Fruit fly (Drosophila melanogaster) whole organism, embryonic: Measurements from ENCODE around the gene Rab18.

Experiments used
- CG10209 ChIP-seq: fragments of 200-800 bp; sonication (Bioruptor generic); optimal IDR thresholded peaks from 3 replicates; lab custom pipeline; 2017; ENCODE audit warnings: missing biosample characterization, mild to moderate bottlenecking, missing genetic modification characterization, missing genetic modification reagents
- CG11398 ChIP-seq: fragments of 200-800 bp; sonication (Bioruptor generic); optimal IDR thresholded peaks from 2 replicates; lab custom pipeline; 2016; ENCODE audit warnings: missing biosample characterization, missing genetic modification characterization
- CG1233 ChIP-seq: fragments of 200-800 bp; sonication (Bioruptor generic); optimal IDR thresholded peaks from 4 replicates; lab custom pipeline; 2018; ENCODE audit warnings: missing biosample characterization, mild to moderate bottlenecking, missing genetic modification characterization
- CG12659 ChIP-seq: fragments of 200-800 bp; sonication (Bioruptor generic); optimal IDR thresholded peaks from 3 replicates; lab custom pipeline; 2017; ENCODE audit warnings: mild to moderate bottlenecking, missing biosample characterization, missing genetic modification reagents, missing genetic modification characterization
- CG13894 ChIP-seq: fragments of 200-800 bp; sonication (Bioruptor generic); optimal IDR thresholded peaks from 3 replicates; lab custom pipeline; 2018; ENCODE audit warnings: missing biosample characterization, mild to moderate bottlenecking, missing genetic modification characterization, moderate library complexity
- CG15601 ChIP-seq: fragments of 200-800 bp; sonication (Bioruptor generic); optimal IDR thresholded peaks from 3 replicates; lab custom pipeline; 2019; ENCODE audit warnings: missing biosample characterization, mild to moderate bottlenecking, missing genetic modification characterization, moderate library complexity
- CG1792 ChIP-seq: fragments of 200-800 bp; sonication (Bioruptor generic); optimal IDR thresholded peaks from 2 replicates; lab custom pipeline; 2016; ENCODE audit warnings: missing biosample characterization, missing genetic modification characterization
- CG2120 ChIP-seq: fragments of 200-800 bp; sonication (Bioruptor generic); optimal IDR thresholded peaks from 3 replicates; lab custom pipeline; 2016; ENCODE audit warnings: missing biosample characterization, missing genetic modification characterization
- CG30403 ChIP-seq: fragments of 200-800 bp; sonication (Bioruptor generic); optimal IDR thresholded peaks from 3 replicates; lab custom pipeline; 2016; ENCODE audit warnings: missing biosample characterization, missing genetic modification characterization
- CG34422 ChIP-seq: fragments of 200-800 bp; sonication (Bioruptor generic); IDR thresholded peaks from 3 replicates; pipeline ENCODE4 v1.3.6; 2022; ENCODE audit warnings: missing biosample characterization, missing genetic modification characterization
- CG5180 ChIP-seq: fragments of 200-800 bp; sonication (Bioruptor generic); optimal IDR thresholded peaks from 3 replicates; lab custom pipeline; 2017; ENCODE audit warnings: missing biosample characterization, missing genetic modification characterization, mild to moderate bottlenecking, moderate library complexity, missing genetic modification reagents
- CG6254 ChIP-seq: fragments of 200-800 bp; sonication (Bioruptor generic); optimal IDR thresholded peaks from 3 replicates; lab custom pipeline; 2017; ENCODE audit warnings: mild to moderate bottlenecking, missing biosample characterization, missing genetic modification reagents, missing genetic modification characterization
- CG6654 ChIP-seq: fragments of 200-800 bp; sonication (Bioruptor generic); optimal IDR thresholded peaks from 2 replicates; lab custom pipeline; 2017; ENCODE audit warnings: missing biosample characterization, mild to moderate bottlenecking, missing genetic modification characterization
- CG6854 ChIP-seq: fragments of 200-800 bp; sonication (Bioruptor generic); optimal IDR thresholded peaks from 3 replicates; lab custom pipeline; 2017; ENCODE audit warnings: missing biosample characterization, mild to moderate bottlenecking, missing genetic modification characterization
- CG7372 ChIP-seq: fragments of 200-800 bp; sonication (Bioruptor generic); IDR thresholded peaks from 2 replicates; pipeline ENCODE4 v1.3.6; 2022; ENCODE audit warnings: missing biosample characterization, missing genetic modification characterization
- CG9876 ChIP-seq: fragments of 200-800 bp; sonication (Bioruptor generic); optimal IDR thresholded peaks from 2 replicates; lab custom pipeline; 2016; ENCODE audit warnings: missing biosample characterization, missing genetic modification characterization
- CG9932 ChIP-seq: fragments of 200-800 bp; sonication (Bioruptor generic); IDR thresholded peaks from 2 replicates; pipeline ENCODE4 v1.3.6; 2022; ENCODE audit warnings: missing biosample characterization, missing genetic modification characterization
- Doc3 ChIP-seq: fragments of 200-800 bp; sonication (Bioruptor generic); IDR thresholded peaks from 3 replicates; pipeline ENCODE4 v1.3.6; 2022; ENCODE audit warnings: missing biosample characterization, missing genetic modification characterization; ENCODE audit not compliant: partially characterized antibody
- E2f1 ChIP-seq: fragments of 200-800 bp; sonication (Bioruptor generic); IDR thresholded peaks from 2 replicates; pipeline ENCODE4 v1.3.6; 2022; ENCODE audit warnings: missing biosample characterization, missing genetic modification characterization
- Gug ChIP-seq: fragments of 200-800 bp; sonication (Bioruptor generic); IDR thresholded peaks from 4 replicates; pipeline ENCODE4 v1.3.6; 2022; ENCODE audit warnings: missing biosample characterization, missing genetic modification characterization
- Rfx ChIP-seq: fragments of 200-800 bp; sonication (Bioruptor generic); IDR thresholded peaks from 2 replicates; pipeline ENCODE4 v1.3.6; 2022; ENCODE audit warnings: missing biosample characterization, missing genetic modification characterization
- Rx ChIP-seq: fragments of 200-800 bp; sonication (Bioruptor generic); IDR thresholded peaks from 2 replicates; pipeline ENCODE4 v1.3.6; 2022; ENCODE audit warnings: missing biosample characterization, missing genetic modification characterization
- Sin3A ChIP-seq: fragments of >200 bp; optimal IDR thresholded peaks from 2 replicates; lab custom pipeline; 2018
- Sry-β ChIP-seq: fragments of 200-800 bp; sonication (Bioruptor generic); optimal IDR thresholded peaks from 2 replicates; lab custom pipeline; 2018; ENCODE audit warnings: missing biosample characterization, mild to moderate bottlenecking, missing genetic modification characterization, moderate library complexity
- Stat92E ChIP-seq, 3 experiments: fragments of >200 bp in 2 of 3; fragments of 200-800 bp in 1 of 3; sonication (Bioruptor generic) in 1 of 3; optimal IDR thresholded peaks; 2 replicates each; lab custom pipeline; 2017 to 2019; ENCODE audit warnings: missing biosample characterization in 3 of 3, missing genetic modification characterization in 3 of 3, mild to moderate bottlenecking in 1 of 3, moderate library complexity in 1 of 3
- Taf1 ChIP-seq: fragments of 200-800 bp; sonication (Bioruptor generic); IDR thresholded peaks from 2 replicates; pipeline ENCODE4 v1.3.6; 2022; ENCODE audit warnings: missing biosample characterization, missing genetic modification characterization
- Trl ChIP-seq, 3 experiments: fragments of >200 bp in 2 of 3; fragments of 200-800 bp in 1 of 3; sonication (Bioruptor generic) in 1 of 3; optimal IDR thresholded peaks; 2 replicates in 1 of 3; 3 replicates in 2 of 3; lab custom pipeline; 2016 to 2017; ENCODE audit warnings: missing biosample characterization in 1 of 3, missing genetic modification characterization in 1 of 3
- Usf ChIP-seq: fragments of 200-800 bp; sonication (Bioruptor generic); optimal IDR thresholded peaks from 2 replicates; lab custom pipeline; 2017; ENCODE audit warnings: missing genotype, missing biosample characterization, missing genetic modification characterization
- ato ChIP-seq: fragments of 200-800 bp; sonication (Bioruptor generic); IDR thresholded peaks from 2 replicates; pipeline ENCODE4 v1.3.6; 2022; ENCODE audit warnings: missing biosample characterization, missing genetic modification characterization; ENCODE audit not compliant: partially characterized antibody
- corto ChIP-seq: fragments of 200-800 bp; sonication (Bioruptor generic); optimal IDR thresholded peaks from 2 replicates; lab custom pipeline; 2016; ENCODE audit warnings: missing biosample characterization, mild to moderate bottlenecking, missing genetic modification characterization, moderate library complexity
- crol ChIP-seq: fragments of 200-800 bp; sonication (Bioruptor generic); IDR thresholded peaks from 2 replicates; pipeline ENCODE4 v1.3.6; 2022; ENCODE audit warnings: missing biosample characterization, missing genetic modification characterization
- crp ChIP-seq, 2 experiments: fragments of 200-800 bp; sonication (Bioruptor generic); optimal IDR thresholded peaks; 2 replicates in 1 of 2; 3 replicates in 1 of 2; lab custom pipeline; 2017; ENCODE audit warnings: missing biosample characterization in 2 of 2, missing genetic modification characterization in 2 of 2, mild to moderate bottlenecking in 1 of 2, moderate library complexity in 1 of 2
- dysf ChIP-seq: fragments of 200-800 bp; sonication (Bioruptor generic); IDR thresholded peaks from 3 replicates; pipeline ENCODE4 v1.3.6; 2022; ENCODE audit warnings: missing biosample characterization, missing genetic modification characterization
- gcm2 ChIP-seq: fragments of 200-800 bp; sonication (Bioruptor generic); optimal IDR thresholded peaks from 2 replicates; lab custom pipeline; 2016; ENCODE audit warnings: missing biosample characterization, missing genetic modification characterization
- grn ChIP-seq: fragments of 200-800 bp; sonication (Bioruptor generic); optimal IDR thresholded peaks from 3 replicates; lab custom pipeline; 2017; ENCODE audit warnings: missing biosample characterization, missing genetic modification characterization
- hb ChIP-seq: fragments of 200-800 bp; sonication (Bioruptor generic); IDR thresholded peaks from 3 replicates; pipeline ENCODE4 v1.3.6; 2022; ENCODE audit warnings: missing biosample characterization, missing genetic modification characterization; ENCODE audit not compliant: partially characterized antibody
- hkb ChIP-seq, 2 experiments: fragments of 200-800 bp in 1 of 2; fragments of >200 bp in 1 of 2; sonication (Bioruptor generic) in 1 of 2; IDR thresholded peaks in 1 of 2; optimal IDR thresholded peaks in 1 of 2; 2 replicates each; pipeline versions ENCODE4 v1.3.6 to Lab custom; 2017 to 2022; ENCODE audit warnings: missing biosample characterization in 1 of 2, missing genetic modification characterization in 1 of 2
- ind ChIP-seq: fragments of 200-800 bp; sonication (Bioruptor generic); optimal IDR thresholded peaks from 3 replicates; lab custom pipeline; 2016; ENCODE audit warnings: missing biosample characterization, missing genetic modification characterization
- jumu ChIP-seq: fragments of 200-800 bp; sonication (Bioruptor generic); optimal IDR thresholded peaks from 3 replicates; lab custom pipeline; 2016; ENCODE audit warnings: missing biosample characterization, missing genetic modification characterization
- kay ChIP-seq: fragments of 200-800 bp; sonication (Bioruptor generic); optimal IDR thresholded peaks from 2 replicates; lab custom pipeline; 2016; ENCODE audit warnings: missing biosample characterization, missing genetic modification characterization
- ken ChIP-seq: fragments of 200-800 bp; sonication (Bioruptor generic); IDR thresholded peaks from 3 replicates; pipeline ENCODE4 v1.3.6; 2022; ENCODE audit warnings: missing biosample characterization, missing genetic modification characterization
- mirr ChIP-seq: fragments of 200-800 bp; sonication (Bioruptor generic); optimal IDR thresholded peaks from 3 replicates; lab custom pipeline; 2018; ENCODE audit warnings: missing biosample characterization, mild to moderate bottlenecking, missing genetic modification characterization
- pan ChIP-seq, 4 experiments: fragments of >200 bp in 3 of 4; fragments of 200-800 bp in 1 of 4; sonication (Bioruptor generic) in 1 of 4; optimal IDR thresholded peaks in 3 of 4; IDR thresholded peaks in 1 of 4; 2 replicates each; pipeline versions ENCODE4 v1.3.6 to Lab custom; 2017 to 2022; ENCODE audit warnings: missing biosample characterization in 2 of 4, missing genetic modification characterization in 2 of 4, mixed read lengths in 1 of 4
- phol ChIP-seq: fragments of 200-800 bp; sonication (Bioruptor generic); optimal IDR thresholded peaks from 3 replicates; lab custom pipeline; 2018; ENCODE audit warnings: missing biosample characterization, mild to moderate bottlenecking, missing genetic modification characterization, moderate library complexity
- pita ChIP-seq: fragments of 200-800 bp; sonication (Bioruptor generic); optimal IDR thresholded peaks from 2 replicates; lab custom pipeline; 2017; ENCODE audit warnings: missing biosample characterization, mild to moderate bottlenecking, missing genetic modification characterization
- pum ChIP-seq: fragments of 200-800 bp; sonication (Bioruptor generic); optimal IDR thresholded peaks from 2 replicates; lab custom pipeline; 2016; ENCODE audit warnings: missing biosample characterization, missing genetic modification characterization
- zen ChIP-seq: fragments of 200-800 bp; sonication (Bioruptor generic); optimal IDR thresholded peaks from 3 replicates; lab custom pipeline; 2018; ENCODE audit warnings: missing biosample characterization, mild to moderate bottlenecking, missing genetic modification characterization, moderate library complexity

Rab18 gene

DNA sequence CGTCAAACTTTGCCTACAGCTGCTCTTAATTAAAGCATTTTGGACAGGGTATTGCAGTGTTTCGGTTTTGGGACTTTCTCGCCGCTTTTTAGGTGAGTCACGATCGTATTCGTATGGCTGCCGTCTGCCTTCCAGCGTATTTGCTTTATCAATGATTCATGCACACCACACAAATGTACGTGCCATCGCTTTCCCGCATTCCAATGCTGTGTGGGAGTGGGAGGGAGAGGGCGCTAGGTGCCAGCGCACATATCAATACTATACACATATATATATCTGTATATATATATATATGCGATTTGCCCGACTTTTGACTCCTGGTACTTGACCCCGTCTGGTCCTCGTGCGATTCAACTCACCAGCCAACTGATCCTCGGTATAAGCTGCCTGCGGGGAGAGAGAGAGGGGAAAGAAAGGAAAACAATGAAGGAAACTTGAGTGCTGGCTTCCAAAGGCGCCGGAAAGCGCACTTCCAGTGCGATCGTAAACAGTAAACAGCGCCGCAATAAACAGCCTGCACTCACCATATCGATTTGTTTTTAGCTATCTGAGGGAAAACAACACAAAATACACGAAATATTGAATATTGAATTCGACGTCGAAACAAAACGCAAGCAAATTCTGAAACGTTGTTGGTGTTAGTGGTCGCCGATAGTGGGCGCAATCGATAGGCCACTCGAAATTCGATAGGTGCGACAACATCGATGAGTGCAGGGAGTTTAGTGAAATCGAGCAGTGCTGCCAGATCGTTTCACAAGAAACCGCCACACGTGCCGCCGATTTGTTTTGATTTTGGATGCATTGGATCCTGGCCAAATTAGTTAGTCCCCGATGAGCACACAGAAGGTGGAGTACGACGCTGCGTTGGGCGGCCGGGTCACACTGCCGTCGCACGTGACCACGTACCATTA is 49.5 kb downstream of the Rab18 start, which contains the start of the genes Mlc-c and Pop1 (continued):
- TF ChIP-seq CG6254 (GFP tag; lab: Kevin White, UChicago) (no peak), CG7372 (no peak), Rfx (GFP tag; lab: Robert Waterston, UW) (peak; percentile 48), ken (GFP tag; lab: Robert Waterston, UW) (no peak), CG15601 (peak; percentile 20), E2f1 (GFP tag; lab: Robert Waterston, UW) (no peak), hb (GFP tag; lab: Robert Waterston, UW) (peak; percentile 89), CG10209 (GFP tag; lab: Kevin White, UChicago) (no peak), kay (GFP tag; lab: Kevin White, UChicago) (peak; percentile 83), ato (peak; percentile 95), Taf1 (no peak), pan (optimal IDR thresholded peaks at IDR 0.05; lab: Kevin White, UChicago) (no peak), pan (GFP tag; optimal IDR thresholded peaks at IDR 0.05 in 1 of 2, IDR thresholded peaks at IDR 0.05 in 1 of 2) (no peak), CG9932 (peak; percentile 59; the same call in 1 of the 2 replicates), CG2120 (no peak), Doc3 (GFP tag; lab: Robert Waterston, UW) (peak; percentile 68), dysf (no peak), CG1233 (GFP tag; lab: Kevin White, UChicago) (no peak), Rx (GFP tag; lab: Robert Waterston, UW) (no peak), CG12659 (GFP tag; lab: Kevin White, UChicago) (peak; percentile 16), jumu (GFP tag; lab: Kevin White, UChicago) (peak; percentile 22), crol (GFP tag; lab: Robert Waterston, UW) (peak; percentile 67; the same call in 1 of the 2 replicates), Sry-β (GFP tag; lab: Kevin White, UChicago) (no peak), corto (GFP tag; lab: Kevin White, UChicago) (no peak), CG6654 (GFP tag; lab: Kevin White, UChicago) (no peak), CG34422 (0 out of 3 replicates have a peak, but pooled peaks have one; percentile 10), ind (GFP tag; lab: Kevin White, UChicago) (no peak), pum (GFP tag; lab: Kevin White, UChicago) (no peak), Gug (GFP tag; lab: Robert Waterston, UW) (no peak; the same call in 3 of the 4 replicates), phol (peak; percentile 6), crp (GFP tag; optimal IDR thresholded peaks at IDR 0.05; lab: Kevin White, UChicago) (no peak), hkb (optimal IDR thresholded peaks at IDR 0.05; lab: Kevin White, UChicago) (no peak), hkb (GFP tag; IDR thresholded peaks at IDR 0.05; lab: Robert Waterston, UW) (no peak), CG1792 (no peak), CG11398 (GFP tag; lab: Kevin White, UChicago) (no peak), mirr (no peak), pita (GFP tag; lab: Kevin White, UChicago) (no peak), Sin3A (lab: Kevin White, UChicago) (peak; percentile 59), grn (GFP tag; lab: Kevin White, UChicago) (no peak), Trl (optimal IDR thresholded peaks at IDR 0.05; lab: Kevin White, UChicago) (no peak), Trl (GFP tag; optimal IDR thresholded peaks at IDR 0.05; lab: Kevin White, UChicago) (no peak), CG13894 (tag; lab: Kevin White, UChicago) (peak; percentile 13), Usf (GFP tag; lab: Kevin White, UChicago) (no peak), Stat92E (GFP tag; optimal IDR thresholded peaks at IDR 0.05; lab: Kevin White, UChicago) (no peak), zen (tag; lab: Kevin White, UChicago) (no peak), gcm2 (GFP tag; lab: Kevin White, UChicago) (no peak), CG30403 (GFP tag; lab: Kevin White, UChicago) (no peak), CG6854 (GFP tag; lab: Kevin White, UChicago) (no peak), CG5180 (no peak), CG9876 (GFP tag; lab: Kevin White, UChicago) (no peak)
